Fruit fly (Drosophila melanogaster) whole organism, adult: ENCODE results near the gene FucTA.

ENCODE experiments used
- CG14711 ChIP-seq: fragments of 200-800 bp; sonication (Bioruptor generic); optimal IDR thresholded peaks from 2 replicates; lab custom pipeline; 2018; ENCODE audit warnings: missing biosample characterization, mild to moderate bottlenecking, missing genetic modification characterization, moderate library complexity
- CG5204 ChIP-seq: fragments of 200-800 bp; sonication (Bioruptor generic); optimal IDR thresholded peaks from 2 replicates; lab custom pipeline; 2016; ENCODE audit warnings: missing biosample characterization, missing genetic modification characterization
- CG7045 ChIP-seq: fragments of 200-800 bp; sonication (Bioruptor generic); optimal IDR thresholded peaks from 2 replicates; lab custom pipeline; 2017; ENCODE audit warnings: missing biosample characterization, mild to moderate bottlenecking, missing genetic modification characterization
- CG7101 ChIP-seq: fragments of 200-800 bp; sonication (Bioruptor generic); optimal IDR thresholded peaks from 2 replicates; lab custom pipeline; 2018; ENCODE audit warnings: missing biosample characterization, mild to moderate bottlenecking, missing genetic modification characterization, moderate library complexity
- Crg-1 ChIP-seq: fragments of 200-800 bp; sonication (Bioruptor generic); optimal IDR thresholded peaks from 2 replicates; lab custom pipeline; 2016; ENCODE audit warnings: missing biosample characterization, missing genetic modification characterization
- Hr96 ChIP-seq: fragments of 200-800 bp; sonication (Bioruptor generic); optimal IDR thresholded peaks from 2 replicates; lab custom pipeline; 2016; ENCODE audit warnings: missing biosample characterization, missing genetic modification characterization
- cic ChIP-seq: fragments of 200-800 bp; sonication (Bioruptor generic); optimal IDR thresholded peaks from 2 replicates; lab custom pipeline; 2017; ENCODE audit warnings: missing biosample characterization, mild to moderate bottlenecking, missing genetic modification characterization, moderate library complexity
- cnc ChIP-seq, 2 experiments: fragments of >200 bp; optimal IDR thresholded peaks; 2 replicates each; lab custom pipeline; 2017
- kay ChIP-seq: fragments of 200-800 bp; sonication (Bioruptor generic); peaks from one replicate; lab custom pipeline; 2016; ENCODE audit warnings: missing biosample characterization, missing genetic modification characterization, borderline replicate concordance
- ovo ChIP-seq: fragments of 200-800 bp; sonication (Bioruptor generic); optimal IDR thresholded peaks from 2 replicates; lab custom pipeline; 2016; ENCODE audit warnings: missing biosample characterization, missing genetic modification characterization
- pad ChIP-seq: fragments of 200-800 bp; sonication (Bioruptor generic); optimal IDR thresholded peaks from 3 replicates; lab custom pipeline; 2017; ENCODE audit warnings: missing biosample characterization, missing genetic modification characterization, mild to moderate bottlenecking, moderate library complexity, missing genetic modification reagents
- tj ChIP-seq: fragments of 200-800 bp; sonication (Bioruptor generic); optimal IDR thresholded peaks from 3 replicates; lab custom pipeline; 2017; ENCODE audit warnings: missing biosample characterization, mild to moderate bottlenecking, missing genetic modification characterization, moderate library complexity

dm6 chr3L:15146643-15147187 is at the start of gene FucTA:
- TF ChIP-seq CG5204 (GFP tag; lab: Kevin White, UChicago) (no peak), CG14711 (tag; lab: Kevin White, UChicago) (no peak), tj (GFP tag; lab: Kevin White, UChicago) (no peak), CG7045 (GFP tag; lab: Kevin White, UChicago) (no peak), cic (GFP tag; lab: Kevin White, UChicago) (no peak), kay (GFP tag; lab: Kevin White, UChicago) (no peak), Crg-1 (GFP tag; lab: Kevin White, UChicago) (no peak), ovo (GFP tag; lab: Kevin White, UChicago) (peak; percentile 25), CG7101 (tag; lab: Kevin White, UChicago) (no peak), pad (no peak), cnc (optimal IDR thresholded peaks at IDR 0.05; lab: Kevin White, UChicago) (no peak), Hr96 (GFP tag; lab: Kevin White, UChicago) (no peak)
